Fruit fly (Drosophila melanogaster): ENCODE measurements around the gene CG5921.

DNA sequence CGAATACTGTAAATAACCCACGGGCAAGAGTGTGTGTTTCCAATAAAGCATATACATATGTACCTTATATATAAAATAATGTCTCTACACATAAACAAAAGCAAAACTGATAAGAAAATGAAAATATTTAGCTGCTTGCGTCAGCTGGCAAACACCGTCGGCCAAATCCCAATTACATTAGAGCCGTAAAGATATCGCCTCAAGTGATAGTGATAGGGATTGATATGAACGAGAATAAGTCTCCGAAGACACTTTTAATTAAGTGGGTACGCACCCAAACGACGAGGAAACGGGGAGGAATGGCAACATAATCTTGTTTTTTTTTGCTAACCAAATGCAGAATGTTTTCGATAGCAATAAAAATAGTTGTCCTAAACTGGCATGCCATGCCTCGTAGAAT lies 13.9 kb downstream of the CG5921 start:
- TF ChIP-seq pan (optimal IDR thresholded peaks at IDR 0.05), result no peak
- TF ChIP-seq CG8478 (optimal IDR thresholded peaks at IDR 0.05), result no peak
- TF ChIP-seq psq (optimal IDR thresholded peaks at IDR 0.05), result no peak

Data from whole organism.